Fruit fly (Drosophila melanogaster) whole organism, embryonic: ENCODE results near the gene EMC6.

ENCODE experiments used
- CG12219 ChIP-seq: fragments of 200-800 bp; sonication (Bioruptor generic); optimal IDR thresholded peaks from 3 replicates; lab custom pipeline; 2018; ENCODE audit warnings: missing biosample characterization, mild to moderate bottlenecking, missing genetic modification characterization
- CG14860 ChIP-seq: fragments of 200-800 bp; sonication (Bioruptor generic); IDR thresholded peaks from 3 replicates; pipeline ENCODE4 v1.3.6; 2022; ENCODE audit warnings: missing biosample characterization, missing genetic modification characterization; ENCODE audit not compliant: partially characterized antibody
- CG17912 ChIP-seq: fragments of 200-800 bp; sonication (Bioruptor generic); optimal IDR thresholded peaks from 2 replicates; lab custom pipeline; 2018; ENCODE audit warnings: missing biosample characterization, mild to moderate bottlenecking, missing genetic modification characterization
- CG18764 ChIP-seq: fragments of 200-800 bp; sonication (Bioruptor generic); optimal IDR thresholded peaks from 3 replicates; lab custom pipeline; 2016; ENCODE audit warnings: missing biosample characterization, missing genetic modification characterization
- CG5953 ChIP-seq: fragments of 200-800 bp; sonication (Bioruptor generic); IDR thresholded peaks from 2 replicates; pipeline ENCODE4 v1.3.6; 2022; ENCODE audit warnings: missing biosample characterization, missing genetic modification characterization
- CG9817 ChIP-seq: fragments of 200-800 bp; sonication (Bioruptor generic); optimal IDR thresholded peaks from 2 replicates; lab custom pipeline; 2018; ENCODE audit warnings: missing biosample characterization, mild to moderate bottlenecking, missing genetic modification characterization, moderate library complexity
- PHDP ChIP-seq: fragments of 200-800 bp; sonication (Bioruptor generic); optimal IDR thresholded peaks from 3 replicates; lab custom pipeline; 2018; ENCODE audit warnings: missing biosample characterization, mild to moderate bottlenecking, missing genetic modification characterization, moderate library complexity
- cad ChIP-seq: fragments of >200 bp; optimal IDR thresholded peaks from 2 replicates; lab custom pipeline; 2017; ENCODE audit warnings: missing biosample characterization, missing genetic modification characterization
- corto ChIP-seq: fragments of 200-800 bp; sonication (Bioruptor generic); optimal IDR thresholded peaks from 2 replicates; lab custom pipeline; 2016; ENCODE audit warnings: missing biosample characterization, mild to moderate bottlenecking, missing genetic modification characterization, moderate library complexity
- dmrt11E ChIP-seq: fragments of 200-800 bp; sonication (Bioruptor generic); optimal IDR thresholded peaks from 3 replicates; lab custom pipeline; 2018; ENCODE audit warnings: missing biosample characterization, mild to moderate bottlenecking, missing genetic modification characterization, moderate library complexity
- ssp ChIP-seq: fragments of 200-800 bp; sonication (Bioruptor generic); IDR thresholded peaks from 2 replicates; pipeline ENCODE4 v1.3.6; 2022; ENCODE audit warnings: missing biosample characterization, missing genetic modification characterization

DNA sequence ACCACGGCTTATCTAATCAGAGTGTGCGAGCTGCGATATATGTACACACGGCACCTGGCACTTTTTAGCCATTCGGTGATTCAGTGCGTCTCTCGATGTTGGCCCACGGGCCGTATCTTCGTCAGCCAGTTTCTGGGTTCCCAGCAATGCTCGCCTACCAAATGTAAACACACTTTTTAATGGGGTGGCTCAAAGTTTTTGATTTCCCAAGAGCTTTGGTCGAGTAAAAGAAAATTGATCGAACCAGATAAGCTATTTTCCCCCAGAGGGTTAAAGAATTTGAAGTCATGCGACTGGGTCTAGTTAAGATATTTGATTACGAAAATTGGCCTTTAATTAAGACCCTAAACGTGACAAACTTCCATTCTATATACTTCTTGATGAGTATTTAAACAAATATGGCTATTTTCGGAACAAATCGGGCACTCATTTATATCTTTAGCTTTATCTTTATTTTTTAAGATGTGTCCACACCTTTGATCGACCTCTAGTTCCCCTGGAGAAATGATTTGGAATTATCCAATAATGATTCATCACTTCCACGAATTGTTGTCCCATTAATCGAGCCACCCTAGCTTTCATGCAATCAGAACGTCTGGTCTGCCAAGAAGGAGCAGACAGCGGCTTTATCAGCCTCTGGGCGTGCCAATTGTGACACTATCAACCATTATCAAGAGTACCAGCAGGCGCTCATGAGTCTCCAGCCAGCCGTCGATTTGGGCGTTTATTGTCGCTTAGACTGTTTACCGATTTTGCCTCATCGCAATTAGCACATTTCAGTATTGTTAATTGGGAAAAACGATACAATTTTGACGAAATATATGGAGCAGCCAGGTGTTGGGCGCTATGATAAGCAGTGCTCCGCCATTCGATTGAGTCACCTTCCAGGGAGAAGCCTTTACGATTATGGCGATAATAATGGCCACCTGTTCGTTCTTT, 2.7 kb upstream of the EMC6 start:
- TF ChIP-seq CG12219 (GFP tag; lab: Kevin White, UChicago) (no peak), CG14860 (GFP tag; lab: Robert Waterston, UW) (no peak), CG9817 (tag; lab: Kevin White, UChicago) (no peak), CG18764 (GFP tag; lab: Kevin White, UChicago) (no peak), cad (no peak), dmrt11E (tag; lab: Kevin White, UChicago) (no peak), CG5953 (GFP tag; lab: Robert Waterston, UW) (no peak), corto (GFP tag; lab: Kevin White, UChicago) (peak; percentile 80), PHDP (peak; percentile 43), CG17912 (peak; percentile 18), ssp (no peak)
